Worm (Caenorhabditis elegans) whole organism, L4/young adult: ENCODE measurements around the gene lips-17.

Source experiments
- dao-5 ChIP-seq: sonication (generic microtip); optimal IDR thresholded peaks from 2 replicates; lab custom pipeline; 2016; ENCODE audit warnings: missing genotype, missing genetic modification characterization, moderate library complexity, missing compliant biosample characterization
- him-1 ChIP-seq: sonication (generic microtip); optimal IDR thresholded peaks from 2 replicates; lab custom pipeline; 2016; ENCODE audit warnings: missing genotype, missing genetic modification reagents, missing genetic modification characterization, missing compliant biosample characterization

DNA sequence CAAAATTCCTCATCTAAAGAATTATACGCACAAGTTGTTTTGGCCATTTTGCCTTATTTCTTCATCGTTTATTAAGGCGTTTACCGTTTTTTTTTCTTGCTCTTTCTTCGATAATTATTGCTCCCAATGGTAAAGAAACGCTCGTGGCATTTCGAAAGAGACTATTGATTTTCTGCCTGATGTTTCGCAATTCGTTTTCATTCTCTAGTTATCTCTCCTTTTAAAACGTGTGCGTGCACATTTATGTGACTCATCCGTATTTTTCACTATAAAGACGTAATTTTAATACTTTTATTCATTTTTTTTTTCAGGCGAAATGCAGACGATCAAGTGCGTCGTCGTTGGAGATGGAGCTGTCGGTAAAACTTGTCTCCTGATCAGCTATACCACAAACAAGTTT is 8.1 kb downstream of the lips-17 start, which contains the start of gene cdc-42:
- TF ChIP-seq him-1 (no peak), dao-5 (tag; lab: Kevin White, UChicago) (no peak)
